Worm (Caenorhabditis elegans) whole organism, L1 larva: Measurements from ENCODE around the gene F34H10.3.

Experiments
- C04F5.9 ChIP-seq: sonication (generic microtip); optimal IDR thresholded peaks from 2 replicates; lab custom pipeline; 2016; ENCODE audit warnings: missing genetic modification characterization, missing compliant biosample characterization
- C16A3.4 ChIP-seq: fragments of 150-350 bp; optimal IDR thresholded peaks from 2 replicates; lab custom pipeline; 2014; ENCODE audit warnings: missing biosample characterization, missing genetic modification characterization
- F16B12.6 ChIP-seq: fragments of 150-350 bp; optimal IDR thresholded peaks from 2 replicates; lab custom pipeline; 2014; ENCODE audit warnings: missing biosample characterization, missing genetic modification characterization
- aha-1 ChIP-seq: fragments of 150-350 bp; optimal IDR thresholded peaks from 2 replicates; lab custom pipeline; 2014; ENCODE audit warnings: missing biosample characterization, missing genetic modification characterization
- blmp-1 ChIP-seq: fragments of 150-350 bp; optimal IDR thresholded peaks from 2 replicates; lab custom pipeline; 2014; ENCODE audit warnings: missing biosample characterization, missing genetic modification characterization
- ceh-63 ChIP-seq: fragments of 200-800 bp; sonication (Bioruptor generic); optimal IDR thresholded peaks from 2 replicates; lab custom pipeline; 2018; ENCODE audit warnings: mild to moderate bottlenecking, missing genetic modification characterization, missing compliant biosample characterization
- ces-1 ChIP-seq: fragments of 150-350 bp; optimal IDR thresholded peaks from 2 replicates; lab custom pipeline; 2014; ENCODE audit warnings: missing biosample characterization, missing genetic modification reagents, missing genetic modification characterization
- dpl-1 ChIP-seq, 3 experiments: fragments of 150-350 bp in 2 of 3; sonication (generic microtip) in 1 of 3; optimal IDR thresholded peaks; 2 replicates each; lab custom pipeline; 2014 to 2017; ENCODE audit warnings: missing biosample characterization in 3 of 3, missing genetic modification characterization in 3 of 3, missing genetic modification reagents in 3 of 3
- dsc-1 ChIP-seq: sonication (generic microtip); optimal IDR thresholded peaks from 2 replicates; lab custom pipeline; 2016; ENCODE audit warnings: mild to moderate bottlenecking, missing genetic modification characterization, missing compliant biosample characterization
- efl-1 ChIP-seq, 4 experiments: fragments of 150-350 bp; optimal IDR thresholded peaks in 3 of 4; peaks in 1 of 4; 1 replicate in 1 of 4; 2 replicates in 3 of 4; lab custom pipeline; 2014; ENCODE audit warnings: missing biosample characterization in 2 of 4, missing genetic modification characterization in 2 of 4, missing genetic modification reagents in 2 of 4
- egl-13 ChIP-seq: sonication (generic microtip); optimal IDR thresholded peaks from 2 replicates; lab custom pipeline; 2016; ENCODE audit warnings: missing genotype, missing genetic modification reagents, missing genetic modification characterization, missing compliant biosample characterization
- egl-27 ChIP-seq, 2 experiments: fragments of 150-350 bp in 1 of 2; sonication (generic microtip); optimal IDR thresholded peaks; 3 replicates each; lab custom pipeline; 2017 to 2018; ENCODE audit warnings: missing biosample characterization in 2 of 2, missing genetic modification characterization in 2 of 2, missing genetic modification reagents in 2 of 2
- elt-2 ChIP-seq: sonication (generic microtip); optimal IDR thresholded peaks from 2 replicates; lab custom pipeline; 2016; ENCODE audit warnings: missing genetic modification characterization, mild to moderate bottlenecking, inconsistent platforms, missing compliant biosample characterization, missing genetic modification reagents
- elt-3 ChIP-seq, 6 experiments: fragments of 150-350 bp in 1 of 6; sonication (generic microtip); optimal IDR thresholded peaks; 2 replicates each; lab custom pipeline; 2017 to 2018; ENCODE audit warnings: missing biosample characterization in 6 of 6, missing genetic modification characterization in 6 of 6, inconsistent platforms in 1 of 6
- ets-5 ChIP-seq: fragments of 200-800 bp; sonication (Bioruptor generic); IDR thresholded peaks from 2 replicates; pipeline ENCODE4 v1.3.6; 2022; ENCODE audit warnings: missing genetic modification characterization, missing compliant biosample characterization
- fkh-4 ChIP-seq: sonication (generic microtip); optimal IDR thresholded peaks from 2 replicates; lab custom pipeline; 2016; ENCODE audit warnings: missing compliant biosample characterization, missing genetic modification characterization, borderline replicate concordance
- fkh-8 ChIP-seq: sonication (generic microtip); optimal IDR thresholded peaks from 2 replicates; lab custom pipeline; 2016; ENCODE audit warnings: mild to moderate bottlenecking, missing genetic modification characterization, missing compliant biosample characterization
- fos-1 ChIP-seq: fragments of 150-350 bp; optimal IDR thresholded peaks from 2 replicates; lab custom pipeline; 2014; ENCODE audit warnings: missing biosample characterization, missing genetic modification characterization
- grh-1 ChIP-seq: fragments of 200-800 bp; sonication (Bioruptor generic); IDR thresholded peaks from 2 replicates; pipeline ENCODE4 v1.3.6; 2022; ENCODE audit warnings: missing genetic modification reagents, missing genetic modification characterization, missing compliant biosample characterization
- hpl-2 ChIP-seq: fragments of 150-350 bp; optimal IDR thresholded peaks from 2 replicates; lab custom pipeline; 2014; ENCODE audit warnings: missing biosample characterization, missing genetic modification reagents, missing genetic modification characterization
- lin-13 ChIP-seq: fragments of 150-350 bp; optimal IDR thresholded peaks from 2 replicates; lab custom pipeline; 2014; ENCODE audit warnings: missing biosample characterization, missing genetic modification reagents, missing genetic modification characterization
- lin-14 ChIP-seq: fragments of 200-800 bp; sonication (Bioruptor generic); optimal IDR thresholded peaks from 2 replicates; lab custom pipeline; 2018; ENCODE audit warnings: mild to moderate bottlenecking, missing genetic modification characterization, moderate library complexity, missing compliant biosample characterization
- lin-15B ChIP-seq: fragments of 150-350 bp; sonication (generic microtip); optimal IDR thresholded peaks from 3 replicates; lab custom pipeline; 2014; ENCODE audit warnings: missing biosample characterization, missing genetic modification characterization
- lin-39 ChIP-seq: fragments of 150-350 bp; optimal IDR thresholded peaks from 2 replicates; lab custom pipeline; 2014; ENCODE audit warnings: missing biosample characterization, missing genetic modification reagents, missing genetic modification characterization
- lir-3 ChIP-seq: sonication (generic microtip); optimal IDR thresholded peaks from 2 replicates; lab custom pipeline; 2016; ENCODE audit warnings: mild to moderate bottlenecking, missing genetic modification characterization, moderate library complexity, missing compliant biosample characterization; ENCODE audit not compliant: poor library complexity
- lsy-2 ChIP-seq, 2 experiments: fragments of 150-350 bp; optimal IDR thresholded peaks; 2 replicates each; lab custom pipeline; 2014; ENCODE audit warnings: missing biosample characterization in 2 of 2, missing genetic modification characterization in 2 of 2
- mdl-1 ChIP-seq, 2 experiments: fragments of 150-350 bp; optimal IDR thresholded peaks; 2 replicates each; lab custom pipeline; 2014 to 2017; ENCODE audit warnings: missing biosample characterization in 2 of 2, missing genetic modification characterization in 2 of 2, inconsistent platforms in 1 of 2
- mef-2 ChIP-seq: fragments of 150-350 bp; optimal IDR thresholded peaks from 2 replicates; lab custom pipeline; 2014; ENCODE audit warnings: missing biosample characterization, missing genetic modification characterization
- mep-1 ChIP-seq: fragments of 150-350 bp; optimal IDR thresholded peaks from 2 replicates; lab custom pipeline; 2014; ENCODE audit warnings: missing biosample characterization, missing genetic modification characterization
- nhr-11 ChIP-seq: fragments of 150-350 bp; optimal IDR thresholded peaks from 2 replicates; lab custom pipeline; 2014; ENCODE audit warnings: missing biosample characterization, missing genetic modification characterization
- nhr-19 ChIP-seq: fragments of 200-800 bp; sonication (Bioruptor generic); conservative IDR thresholded peaks from 2 replicates; pipeline ENCODE4 v1.3.6; 2022; ENCODE audit warnings: missing genetic modification characterization, missing compliant biosample characterization
- nhr-20 ChIP-seq: sonication (generic microtip); optimal IDR thresholded peaks from 2 replicates; lab custom pipeline; 2016; ENCODE audit warnings: mild to moderate bottlenecking, missing genetic modification characterization, missing compliant biosample characterization
- nhr-71 ChIP-seq: sonication (generic microtip); optimal IDR thresholded peaks from 2 replicates; lab custom pipeline; 2016; ENCODE audit warnings: mild to moderate bottlenecking, missing genetic modification characterization, moderate library complexity, missing compliant biosample characterization
- nhr-76 ChIP-seq: sonication (generic microtip); optimal IDR thresholded peaks from 2 replicates; lab custom pipeline; 2017; ENCODE audit warnings: missing biosample characterization, missing genetic modification characterization
- nhr-90 ChIP-seq: sonication (generic microtip); optimal IDR thresholded peaks from 2 replicates; lab custom pipeline; 2016; ENCODE audit warnings: mild to moderate bottlenecking, missing genetic modification characterization, missing compliant biosample characterization; ENCODE audit not compliant: poor library complexity
- pag-3 ChIP-seq: sonication (generic microtip); optimal IDR thresholded peaks from 2 replicates; lab custom pipeline; 2017; ENCODE audit warnings: missing genetic modification characterization, mild to moderate bottlenecking, missing compliant biosample characterization, antibody characterized with exemption, borderline replicate concordance; ENCODE audit not compliant: insufficient read depth
- snpc-4 ChIP-seq: fragments of 150-350 bp; optimal IDR thresholded peaks from 2 replicates; lab custom pipeline; 2014; ENCODE audit warnings: missing biosample characterization, missing genetic modification characterization
- sptf-1 ChIP-seq: fragments of 150-350 bp; optimal IDR thresholded peaks from 2 replicates; lab custom pipeline; 2014; ENCODE audit warnings: missing biosample characterization, missing genetic modification characterization
- tlp-1 ChIP-seq: fragments of 150-350 bp; optimal IDR thresholded peaks from 2 replicates; lab custom pipeline; 2014; ENCODE audit warnings: missing biosample characterization, missing genetic modification characterization
- vab-15 ChIP-seq: sonication (generic microtip); optimal IDR thresholded peaks from 2 replicates; lab custom pipeline; 2017; ENCODE audit warnings: missing genotype, mild to moderate bottlenecking, missing genetic modification characterization, missing compliant biosample characterization
- zip-4 ChIP-seq: fragments of 200-800 bp; sonication (Bioruptor generic); optimal IDR thresholded peaks from 2 replicates; lab custom pipeline; 2018; ENCODE audit warnings: mild to moderate bottlenecking, missing genetic modification characterization, moderate library complexity, missing compliant biosample characterization

The F34H10.3 gene

DNA sequence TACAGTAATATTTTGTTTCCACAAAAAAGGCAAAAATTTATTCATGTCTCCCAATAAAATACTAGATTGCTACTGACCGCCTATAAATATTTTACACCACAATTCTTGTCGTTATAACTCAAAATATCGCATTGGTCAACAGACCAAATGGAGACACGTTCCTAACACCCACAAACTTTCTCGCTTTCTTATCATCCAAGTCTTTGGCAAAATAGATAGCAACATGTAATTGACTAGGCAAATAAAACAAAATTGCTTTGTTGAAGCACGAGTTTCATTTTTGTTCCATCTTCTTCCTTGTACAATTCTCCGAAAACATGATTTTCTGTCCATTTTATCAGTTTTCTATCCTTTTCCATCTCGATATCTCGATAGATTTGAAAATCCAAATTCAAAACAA is 32.2 kb downstream of the F34H10.3 start:
- peak; percentile 16 for TF ChIP-seq blmp-1
- TF ChIP-seq elt-2 (tag; lab: Kevin White, UChicago), result peak; percentile 12
- TF ChIP-seq nhr-19 (GFP tag; lab: Robert Waterston, UW), result no peak
- no peak for TF ChIP-seq aha-1 (tag; lab: Kevin White, UChicago)
- no peak for TF ChIP-seq nhr-11 (tag; lab: Kevin White, UChicago)
- no peak for TF ChIP-seq mep-1 (tag; lab: Kevin White, UChicago)
- TF ChIP-seq dpl-1 (GFP tag; optimal IDR thresholded peaks at IDR 0.05; lab: Kevin White, UChicago), result no peak
- TF ChIP-seq mef-2 (tag; lab: Kevin White, UChicago), result no peak
- no peak for TF ChIP-seq snpc-4
- no peak for TF ChIP-seq grh-1 (GFP tag; lab: Robert Waterston, UW)
- no peak for TF ChIP-seq ets-5
- TF ChIP-seq C04F5.9 (tag; lab: Kevin White, UChicago), result no peak
- TF ChIP-seq lin-15B, result no peak
- no peak for TF ChIP-seq lir-3
- no peak for TF ChIP-seq egl-13 (tag; lab: Kevin White, UChicago)
- TF ChIP-seq, all 84 proteins: peak for 2

DNA sequence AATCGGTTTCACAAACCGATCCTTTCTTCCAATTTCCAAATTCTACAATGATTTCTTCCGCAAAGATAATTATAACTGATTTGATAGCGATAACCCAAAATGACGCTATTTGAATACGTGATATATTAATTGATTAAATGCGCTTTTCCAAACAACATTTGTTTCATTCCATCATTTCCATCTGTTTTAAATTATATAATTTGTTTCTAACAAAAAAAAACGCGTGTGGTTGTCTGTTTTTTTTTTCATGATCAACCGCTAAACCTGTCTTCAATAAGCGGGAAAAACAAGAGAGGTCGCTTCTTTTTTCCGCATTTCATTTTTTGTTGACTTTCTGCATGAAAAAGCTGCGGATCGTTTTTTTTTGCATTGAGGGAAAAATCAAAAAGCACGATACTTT is 37.5 kb downstream of the F34H10.3 start:
- no peak for TF ChIP-seq efl-1 (optimal IDR thresholded peaks at IDR 0.05; lab: Kevin White, UChicago)
- peak in 1 of 2 experiments; percentile 21 for TF ChIP-seq efl-1 (GFP tag; optimal IDR thresholded peaks at IDR 0.05 in 1 of 2; lab: Kevin White, UChicago)
- TF ChIP-seq dsc-1 (tag; lab: Kevin White, UChicago), result peak; percentile 94
- TF ChIP-seq fkh-4 (tag; lab: Kevin White, UChicago), result peak; percentile 75
- TF ChIP-seq egl-13 (tag; lab: Kevin White, UChicago), result no peak
- TF ChIP-seq ets-5, result no peak
- TF ChIP-seq, all 84 proteins: peak for 3

DNA sequence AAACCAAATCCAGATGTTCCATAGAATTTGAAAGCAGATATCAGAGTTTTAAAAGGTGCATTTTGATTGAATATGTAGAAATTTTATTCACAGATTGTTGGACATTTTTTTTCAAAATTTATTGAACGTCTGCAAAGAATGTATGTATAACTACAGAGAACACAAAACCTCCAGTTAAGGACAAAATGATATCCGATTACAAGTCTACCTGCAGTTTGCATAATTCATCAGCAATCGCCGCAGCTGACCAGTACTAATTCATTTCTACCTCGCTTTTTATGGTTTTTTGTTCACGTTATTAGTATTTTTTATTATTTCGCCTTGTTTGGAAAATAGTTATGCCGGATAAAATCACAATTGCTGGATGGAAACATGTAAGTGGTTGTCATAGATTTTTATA is 45.7 kb downstream of the F34H10.3 start, which contains the start of gene del-8:
del-8 (plus strand) TSS at position 301 of the 400 bp plus-strand sequence.
- TF ChIP-seq nhr-76 (tag; lab: Kevin White, UChicago), result no peak
- no peak for TF ChIP-seq ces-1 (GFP tag; lab: Kevin White, UChicago)
- no peak for TF ChIP-seq tlp-1 (tag; lab: Kevin White, UChicago)
- no peak for TF ChIP-seq fkh-8 (tag; lab: Kevin White, UChicago)
- TF ChIP-seq elt-3 (tag; optimal IDR thresholded peaks at IDR 0.05; lab: Kevin White, UChicago), result no peak
- no peak for TF ChIP-seq nhr-71 (tag; lab: Kevin White, UChicago)
- no peak for TF ChIP-seq grh-1 (GFP tag; lab: Robert Waterston, UW)
- no peak for TF ChIP-seq snpc-4
- TF ChIP-seq hpl-2 (GFP tag; lab: Kevin White, UChicago), result no peak

DNA sequence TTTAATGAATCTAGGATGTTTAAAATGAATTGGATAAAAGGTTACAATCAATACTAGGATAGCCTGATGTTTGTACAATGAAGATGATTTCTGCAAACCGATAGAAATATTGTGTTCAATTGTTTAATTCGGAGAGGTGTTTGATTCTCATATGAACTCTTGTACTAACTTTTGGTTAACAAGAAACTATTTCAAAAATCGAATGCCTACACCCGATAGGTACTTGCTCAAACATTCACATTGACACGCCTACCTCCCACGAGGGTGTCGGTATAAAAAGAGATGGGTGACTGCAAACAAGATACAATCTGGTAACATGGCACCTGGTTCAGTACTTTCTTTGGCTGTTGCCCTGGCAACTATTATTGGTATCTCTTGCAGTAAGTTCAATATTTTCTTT is 47.2 kb downstream of the F34H10.3 start, which contains the start of gene gpx-3:
gpx-3 (plus strand) TSS at position 301 of the 400 bp plus-strand sequence.
- TF ChIP-seq lin-14 (GFP tag; lab: Kevin White, UChicago) (no peak), egl-27 (tag; optimal IDR thresholded peaks at IDR 0.05; lab: Kevin White, UChicago) (no peak), zip-4 (GFP tag; lab: Kevin White, UChicago) (no peak), lin-13 (GFP tag; lab: Kevin White, UChicago) (no peak), lir-3 (no peak), F16B12.6 (tag; lab: Kevin White, UChicago) (no peak), blmp-1 (no peak), ceh-63 (no peak), vab-15 (tag; lab: Kevin White, UChicago) (no peak), pag-3 (tag; lab: Kevin White, UChicago) (no peak), mef-2 (tag; lab: Kevin White, UChicago) (no peak), mdl-1 (tag; optimal IDR thresholded peaks at IDR 0.05; lab: Kevin White, UChicago) (no peak), lin-39 (tag; lab: Kevin White, UChicago) (no peak), nhr-20 (tag; lab: Kevin White, UChicago) (no peak), lsy-2 (tag; optimal IDR thresholded peaks at IDR 0.05; lab: Kevin White, UChicago) (no peak), sptf-1 (tag; lab: Kevin White, UChicago) (no peak), C16A3.4 (no peak), fos-1 (tag; lab: Kevin White, UChicago) (no peak), hpl-2 (GFP tag; lab: Kevin White, UChicago) (no peak), nhr-90 (tag; lab: Kevin White, UChicago) (no peak)
- TF ChIP-seq, all 84 proteins: peak for 0
